Worm (Caenorhabditis elegans): Measurements from ENCODE around the gene clc-17.

clc-17 gene

DNA sequence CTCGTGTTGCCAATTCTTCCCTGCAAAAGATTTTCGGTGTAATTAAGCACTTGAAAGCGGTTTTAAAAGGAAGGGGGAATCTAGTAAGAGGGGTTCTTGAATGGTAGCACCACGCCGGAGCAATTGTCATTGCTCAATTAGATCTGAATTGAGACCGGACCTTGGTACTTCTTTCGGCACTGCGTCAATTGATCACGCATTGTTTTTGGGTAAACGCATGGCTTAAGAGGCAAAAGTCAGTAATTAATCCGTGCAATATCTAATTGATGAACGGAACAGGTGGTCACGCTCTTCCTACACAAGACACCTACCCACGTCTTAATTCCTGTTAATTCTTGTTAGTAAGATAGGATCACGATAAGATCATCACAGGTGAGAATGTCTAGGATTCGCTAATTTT, 16.8 kb downstream of the clc-17 start:
- TF ChIP-seq tbx-11 (GFP tag; IDR thresholded peaks at IDR 0.05) (no peak), ets-7 (tag; optimal IDR thresholded peaks at IDR 0.05) (no peak), scrt-1 (GFP tag; IDR thresholded peaks at IDR 0.05) (no peak), hmbx-1 (tag; optimal IDR thresholded peaks at IDR 0.05) (no peak), hmg-4 (GFP tag; optimal IDR thresholded peaks at IDR 0.05) (no peak), ama-1 (optimal IDR thresholded peaks at IDR 0.05) (no peak), ceh-13 (GFP tag; optimal IDR thresholded peaks at IDR 0.05) (no peak), flt-1 (GFP tag; IDR thresholded peaks at IDR 0.05) (no peak), tbx-37 (GFP tag; conservative IDR thresholded peaks at IDR 0.05) (no peak), sea-1 (GFP tag; conservative IDR thresholded peaks at IDR 0.05) (no peak), B0310.2 (tag; optimal IDR thresholded peaks at IDR 0.05) (no peak), tra-4 (tag; optimal IDR thresholded peaks at IDR 0.05) (no peak), hnd-1 (tag; optimal IDR thresholded peaks at IDR 0.05) (no peak), pes-1 (GFP tag; IDR thresholded peaks at IDR 0.05) (no peak), F13C5.2 (tag; optimal IDR thresholded peaks at IDR 0.05) (no peak)

DNA sequence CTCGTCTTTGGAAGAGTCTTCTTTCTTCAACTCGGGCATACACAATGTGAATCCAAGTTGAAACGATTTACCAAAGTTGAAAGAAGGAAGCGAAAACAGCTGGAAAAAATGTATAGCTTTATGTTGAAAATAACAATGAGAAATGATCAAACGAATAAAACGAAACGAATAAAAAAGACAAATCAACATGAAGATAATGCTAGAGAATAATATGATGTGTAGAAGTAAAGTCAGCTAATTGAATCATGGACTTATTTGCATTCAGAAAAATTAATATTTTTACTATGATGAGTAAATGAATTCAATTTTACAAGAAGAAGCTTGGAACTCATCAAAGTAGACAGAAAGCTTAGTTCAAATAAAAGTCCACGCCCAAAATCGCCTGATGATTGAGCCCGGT, 18.3 kb downstream of the clc-17 start, which contains the start of gene alr-1:
alr-1 (minus strand) TSS at position 101 of the 400 bp plus-strand sequence.
- TF ChIP-seq flt-1 (GFP tag; IDR thresholded peaks at IDR 0.05): no peak

DNA sequence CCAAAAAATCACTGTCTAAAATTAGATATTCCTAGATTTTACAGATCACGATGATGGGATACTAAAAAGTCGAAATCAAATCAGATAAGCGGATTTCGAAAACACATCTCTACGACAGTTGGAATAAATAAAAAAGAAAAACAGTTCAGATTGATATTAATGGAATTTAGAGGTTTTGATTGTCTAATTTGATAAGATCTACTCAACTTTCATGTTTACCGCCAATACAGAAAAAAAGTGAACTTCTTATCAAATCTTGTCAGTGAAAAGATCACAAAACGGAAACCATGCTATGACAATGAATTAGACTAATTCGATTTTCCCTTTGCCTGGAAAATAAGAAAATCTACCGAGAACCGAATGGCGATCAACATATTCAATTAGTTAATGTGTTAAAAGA, 19.1 kb downstream of the clc-17 start:
- no peak for TF ChIP-seq hnd-1 (tag; optimal IDR thresholded peaks at IDR 0.05)
- TF ChIP-seq hmg-4 (GFP tag; optimal IDR thresholded peaks at IDR 0.05): no peak
- no peak for TF ChIP-seq tbx-11 (GFP tag; IDR thresholded peaks at IDR 0.05)
- TF ChIP-seq ceh-36 (tag; optimal IDR thresholded peaks at IDR 0.05): no peak
- no peak for TF ChIP-seq flt-1 (GFP tag; IDR thresholded peaks at IDR 0.05)
- TF ChIP-seq aly-1 (tag; optimal IDR thresholded peaks at IDR 0.05): no peak
- no peak for TF ChIP-seq B0310.2 (tag; optimal IDR thresholded peaks at IDR 0.05)
- no peak for TF ChIP-seq scrt-1 (GFP tag; IDR thresholded peaks at IDR 0.05)
- no peak for TF ChIP-seq ets-7 (tag; optimal IDR thresholded peaks at IDR 0.05)
- TF ChIP-seq F13C5.2 (tag; optimal IDR thresholded peaks at IDR 0.05): no peak
- TF ChIP-seq ama-1 (optimal IDR thresholded peaks at IDR 0.05): no peak
- no peak for TF ChIP-seq sea-1 (GFP tag; conservative IDR thresholded peaks at IDR 0.05)
- TF ChIP-seq tra-4 (tag; optimal IDR thresholded peaks at IDR 0.05): no peak
- TF ChIP-seq hmbx-1 (tag; optimal IDR thresholded peaks at IDR 0.05): no peak
- TF ChIP-seq tbx-37 (GFP tag; conservative IDR thresholded peaks at IDR 0.05): no peak
- no peak for TF ChIP-seq pes-1 (GFP tag; IDR thresholded peaks at IDR 0.05)
- TF ChIP-seq ceh-13 (GFP tag; optimal IDR thresholded peaks at IDR 0.05): no peak

DNA sequence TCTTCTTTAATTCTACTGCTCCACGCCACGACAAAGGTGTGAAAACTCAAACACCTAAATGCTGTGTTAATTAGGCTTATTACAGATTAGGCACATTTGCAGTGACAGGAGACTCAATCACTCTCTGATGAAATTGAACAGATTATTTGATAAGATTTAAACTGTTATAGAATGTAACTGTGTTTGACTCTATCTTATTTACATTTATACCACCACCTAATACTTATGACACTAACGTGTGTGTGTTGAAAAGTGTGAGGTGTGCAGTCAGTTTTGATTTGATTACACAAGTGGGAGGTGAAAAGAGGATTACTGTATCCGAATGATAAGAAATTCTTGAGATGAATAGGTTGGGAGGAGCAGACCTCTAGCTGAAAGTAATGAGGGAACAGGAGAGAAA, 25.1 kb downstream of the clc-17 start:
- no peak for TF ChIP-seq flt-1 (GFP tag; IDR thresholded peaks at IDR 0.05)
- no peak for TF ChIP-seq pes-1 (GFP tag; IDR thresholded peaks at IDR 0.05)
- TF ChIP-seq scrt-1 (GFP tag; IDR thresholded peaks at IDR 0.05): no peak
- no peak for TF ChIP-seq sea-1 (GFP tag; conservative IDR thresholded peaks at IDR 0.05)
- no peak for TF ChIP-seq ama-1 (optimal IDR thresholded peaks at IDR 0.05)
- no peak for TF ChIP-seq tbx-37 (GFP tag; conservative IDR thresholded peaks at IDR 0.05)
- TF ChIP-seq hmbx-1 (tag; optimal IDR thresholded peaks at IDR 0.05): no peak
- no peak for TF ChIP-seq aly-1 (tag; optimal IDR thresholded peaks at IDR 0.05)
- no peak for TF ChIP-seq B0310.2 (tag; optimal IDR thresholded peaks at IDR 0.05)
- no peak for TF ChIP-seq ceh-36 (tag; optimal IDR thresholded peaks at IDR 0.05)
- TF ChIP-seq hnd-1 (tag; optimal IDR thresholded peaks at IDR 0.05): no peak
- no peak for TF ChIP-seq tbx-11 (GFP tag; IDR thresholded peaks at IDR 0.05)
- no peak for TF ChIP-seq tra-4 (tag; optimal IDR thresholded peaks at IDR 0.05)
- TF ChIP-seq ets-7 (tag; optimal IDR thresholded peaks at IDR 0.05): no peak

DNA sequence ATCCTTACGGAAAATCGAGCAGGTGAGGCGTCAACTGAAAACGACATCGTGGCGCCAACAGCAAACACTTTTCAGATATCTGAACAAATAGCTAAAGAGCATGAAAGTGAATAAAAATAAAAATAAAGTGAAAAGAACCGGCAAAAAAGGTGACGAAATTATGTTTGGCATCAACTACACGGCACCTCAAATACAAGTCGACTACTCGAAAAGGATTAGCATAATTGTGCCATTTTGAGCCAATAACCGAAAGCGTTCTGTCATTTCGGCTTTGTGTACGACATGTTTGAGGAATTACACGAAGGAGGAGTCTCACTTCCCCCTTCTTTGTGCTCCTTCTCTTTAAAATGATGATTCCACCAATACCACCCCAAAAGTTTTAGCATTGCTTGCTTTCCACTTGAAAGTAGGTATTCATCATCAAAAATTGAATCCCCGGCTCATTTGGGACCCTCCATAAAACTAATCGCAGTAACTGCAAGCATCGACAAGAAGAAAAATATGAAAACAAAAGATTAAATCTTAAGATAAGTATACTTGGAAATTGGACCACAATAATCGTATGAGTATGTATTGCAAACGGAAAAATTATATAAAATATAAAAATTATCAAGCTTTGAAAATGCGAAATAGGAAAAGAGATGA, 27.7 kb downstream of the clc-17 start:
- TF ChIP-seq pes-1 (GFP tag; IDR thresholded peaks at IDR 0.05) (no peak), sea-1 (GFP tag; conservative IDR thresholded peaks at IDR 0.05) (no peak), tra-4 (tag; optimal IDR thresholded peaks at IDR 0.05) (no peak), aly-1 (tag; optimal IDR thresholded peaks at IDR 0.05) (no peak), ceh-36 (tag; optimal IDR thresholded peaks at IDR 0.05) (no peak), hmg-4 (GFP tag; optimal IDR thresholded peaks at IDR 0.05) (no peak), B0310.2 (tag; optimal IDR thresholded peaks at IDR 0.05) (no peak), flt-1 (GFP tag; IDR thresholded peaks at IDR 0.05) (no peak), scrt-1 (GFP tag; IDR thresholded peaks at IDR 0.05) (no peak), tbx-11 (GFP tag; IDR thresholded peaks at IDR 0.05) (no peak), hnd-1 (tag; optimal IDR thresholded peaks at IDR 0.05) (no peak), ceh-13 (GFP tag; optimal IDR thresholded peaks at IDR 0.05) (no peak), ama-1 (optimal IDR thresholded peaks at IDR 0.05) (no peak), ets-7 (tag; optimal IDR thresholded peaks at IDR 0.05) (no peak), tbx-37 (GFP tag; conservative IDR thresholded peaks at IDR 0.05) (no peak), hmbx-1 (tag; optimal IDR thresholded peaks at IDR 0.05) (no peak), F13C5.2 (tag; optimal IDR thresholded peaks at IDR 0.05) (no peak)

DNA sequence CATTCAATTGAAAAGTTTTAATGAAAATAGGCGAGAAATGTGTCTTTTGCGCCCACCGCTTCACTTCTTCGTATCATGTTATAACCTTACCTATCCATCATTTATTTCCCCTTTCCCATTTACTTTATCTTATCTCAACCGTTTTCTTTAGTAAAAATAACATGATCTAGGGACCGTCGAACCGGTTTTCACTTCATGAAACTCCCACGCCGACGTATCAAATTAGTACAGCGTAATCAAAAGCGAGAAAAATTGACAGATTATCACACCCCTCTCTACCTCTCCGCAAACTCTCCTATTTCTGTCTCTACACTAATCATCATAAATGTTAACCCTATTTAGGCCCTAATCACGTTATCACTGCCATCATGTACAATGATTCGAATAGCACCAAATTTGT, 29.8 kb downstream of the clc-17 start:
- no peak for TF ChIP-seq ets-7 (tag; optimal IDR thresholded peaks at IDR 0.05)
- no peak for TF ChIP-seq hmg-4 (GFP tag; optimal IDR thresholded peaks at IDR 0.05)
- no peak for TF ChIP-seq pes-1 (GFP tag; IDR thresholded peaks at IDR 0.05)
- no peak for TF ChIP-seq ceh-13 (GFP tag; optimal IDR thresholded peaks at IDR 0.05)
- no peak for TF ChIP-seq ama-1 (optimal IDR thresholded peaks at IDR 0.05)
- no peak for TF ChIP-seq B0310.2 (tag; optimal IDR thresholded peaks at IDR 0.05)
- no peak for TF ChIP-seq tbx-37 (GFP tag; conservative IDR thresholded peaks at IDR 0.05)
- no peak for TF ChIP-seq hmbx-1 (tag; optimal IDR thresholded peaks at IDR 0.05)
- no peak for TF ChIP-seq F13C5.2 (tag; optimal IDR thresholded peaks at IDR 0.05)
- no peak for TF ChIP-seq aly-1 (tag; optimal IDR thresholded peaks at IDR 0.05)
- no peak for TF ChIP-seq tbx-11 (GFP tag; IDR thresholded peaks at IDR 0.05)
- TF ChIP-seq hnd-1 (tag; optimal IDR thresholded peaks at IDR 0.05): no peak
- TF ChIP-seq sea-1 (GFP tag; conservative IDR thresholded peaks at IDR 0.05): no peak
- TF ChIP-seq scrt-1 (GFP tag; IDR thresholded peaks at IDR 0.05): no peak
- no peak for TF ChIP-seq ceh-36 (tag; optimal IDR thresholded peaks at IDR 0.05)
- TF ChIP-seq tra-4 (tag; optimal IDR thresholded peaks at IDR 0.05): no peak
- TF ChIP-seq flt-1 (GFP tag; IDR thresholded peaks at IDR 0.05): no peak

DNA sequence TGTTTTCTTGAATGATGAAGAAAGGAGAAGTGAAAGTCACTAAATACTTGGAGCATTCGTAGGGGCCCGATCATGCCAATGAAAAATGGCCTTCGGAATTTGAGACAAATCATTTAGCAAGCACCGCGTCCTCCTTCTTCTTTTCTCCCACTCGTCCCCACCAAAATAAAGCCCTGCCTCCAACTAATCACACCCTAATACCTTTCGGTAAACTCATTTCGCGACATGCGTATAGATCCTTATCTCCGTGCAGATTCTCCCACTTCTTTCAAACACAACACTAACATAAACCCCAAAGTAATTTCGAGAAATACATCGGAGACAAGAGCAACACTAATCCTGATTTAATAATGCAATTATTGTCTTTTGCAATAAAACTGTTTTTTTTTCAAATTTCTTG, 30.5 kb downstream of the clc-17 start:
- TF ChIP-seq hnd-1 (tag; optimal IDR thresholded peaks at IDR 0.05) (no peak), ets-7 (tag; optimal IDR thresholded peaks at IDR 0.05) (no peak), F13C5.2 (tag; optimal IDR thresholded peaks at IDR 0.05) (no peak), ceh-13 (GFP tag; optimal IDR thresholded peaks at IDR 0.05) (no peak), scrt-1 (GFP tag; IDR thresholded peaks at IDR 0.05) (no peak), B0310.2 (tag; optimal IDR thresholded peaks at IDR 0.05) (no peak), ama-1 (optimal IDR thresholded peaks at IDR 0.05) (no peak), pes-1 (GFP tag; IDR thresholded peaks at IDR 0.05) (no peak), flt-1 (GFP tag; IDR thresholded peaks at IDR 0.05) (no peak), tra-4 (tag; optimal IDR thresholded peaks at IDR 0.05) (no peak), tbx-11 (GFP tag; IDR thresholded peaks at IDR 0.05) (no peak), sea-1 (GFP tag; conservative IDR thresholded peaks at IDR 0.05) (no peak), hmg-4 (GFP tag; optimal IDR thresholded peaks at IDR 0.05) (no peak), hmbx-1 (tag; optimal IDR thresholded peaks at IDR 0.05) (no peak)
